Worm (Caenorhabditis elegans): ENCODE results near the gene lin-1.

lin-1 gene

ce11 chrIV:2300186-2300585 lies at the start of gene lin-1:
Gene lin-1 (minus strand): TSS chrIV:2300286.
- TF ChIP-seq F13C5.2 (tag; optimal IDR thresholded peaks at IDR 0.05) (no peak), scrt-1 (GFP tag; IDR thresholded peaks at IDR 0.05) (no peak), flt-1 (GFP tag; IDR thresholded peaks at IDR 0.05) (no peak), pes-1 (GFP tag; IDR thresholded peaks at IDR 0.05) (no peak), aly-1 (tag; optimal IDR thresholded peaks at IDR 0.05) (no peak), hmg-4 (GFP tag; optimal IDR thresholded peaks at IDR 0.05) (no peak), ceh-13 (GFP tag; optimal IDR thresholded peaks at IDR 0.05) (no peak), hmbx-1 (tag; optimal IDR thresholded peaks at IDR 0.05) (no peak)

ce11 chrIV:2348862-2349321 lies 48.8 kb upstream of the lin-1 start, which contains the start of the genes ppgn-1 and tftc-1:
Gene ppgn-1 (minus strand): TSS chrIV:2348912.
Gene tftc-1 (plus strand): TSS chrIV:2349271.
- no peak for TF ChIP-seq tbx-37 (GFP tag; conservative IDR thresholded peaks at IDR 0.05)
- no peak for TF ChIP-seq aly-1 (tag; optimal IDR thresholded peaks at IDR 0.05)

- TF ChIP-seq ceh-36 (tag; optimal IDR thresholded peaks at IDR 0.05) (no peak), scrt-1 (GFP tag; IDR thresholded peaks at IDR 0.05) (no peak), flt-1 (GFP tag; IDR thresholded peaks at IDR 0.05) (no peak), hmg-4 (GFP tag; optimal IDR thresholded peaks at IDR 0.05) (no peak), F13C5.2 (tag; optimal IDR thresholded peaks at IDR 0.05) (no peak), hmbx-1 (tag; optimal IDR thresholded peaks at IDR 0.05) (no peak), sea-1 (GFP tag; conservative IDR thresholded peaks at IDR 0.05) (no peak), aly-1 (tag; optimal IDR thresholded peaks at IDR 0.05) (no peak), ceh-13 (GFP tag; optimal IDR thresholded peaks at IDR 0.05) (no peak), hnd-1 (tag; optimal IDR thresholded peaks at IDR 0.05) (no peak)
These were observed 33.9 kb upstream of the lin-1 start for ce11 chrIV:2334012-2334411.

ce11 chrIV:2329540-2329939 lies 29.5 kb upstream of the lin-1 start, which contains the start of gene nhr-236:
Gene nhr-236 (minus strand): TSS chrIV:2329640.
- TF ChIP-seq ets-7 (tag; optimal IDR thresholded peaks at IDR 0.05) (no peak), F13C5.2 (tag; optimal IDR thresholded peaks at IDR 0.05) (no peak)

ce11 chrIV:2327317-2327716 lies 27.2 kb upstream of the lin-1 start:
- TF ChIP-seq tbx-37 (GFP tag; conservative IDR thresholded peaks at IDR 0.05) (no peak), ama-1 (optimal IDR thresholded peaks at IDR 0.05) (no peak), aly-1 (tag; optimal IDR thresholded peaks at IDR 0.05) (no peak), F13C5.2 (tag; optimal IDR thresholded peaks at IDR 0.05) (no peak), sea-1 (GFP tag; conservative IDR thresholded peaks at IDR 0.05) (no peak), ets-7 (tag; optimal IDR thresholded peaks at IDR 0.05) (no peak), pes-1 (GFP tag; IDR thresholded peaks at IDR 0.05) (no peak), hmg-4 (GFP tag; optimal IDR thresholded peaks at IDR 0.05) (no peak), ceh-36 (tag; optimal IDR thresholded peaks at IDR 0.05) (no peak), hmbx-1 (tag; optimal IDR thresholded peaks at IDR 0.05) (no peak), B0310.2 (tag; optimal IDR thresholded peaks at IDR 0.05) (no peak), tra-4 (tag; optimal IDR thresholded peaks at IDR 0.05) (no peak), ceh-13 (GFP tag; optimal IDR thresholded peaks at IDR 0.05) (no peak)

ce11 chrIV:2322998-2323397 lies 22.9 kb upstream of the lin-1 start, which contains the start of gene nsy-4:
Gene nsy-4 (plus strand): TSS chrIV:2323271.
- no peak for TF ChIP-seq tbx-11 (GFP tag; IDR thresholded peaks at IDR 0.05)
- no peak for TF ChIP-seq pes-1 (GFP tag; IDR thresholded peaks at IDR 0.05)
- TF ChIP-seq ceh-13 (GFP tag; optimal IDR thresholded peaks at IDR 0.05) = no peak
- TF ChIP-seq hnd-1 (tag; optimal IDR thresholded peaks at IDR 0.05) = no peak
- no peak for TF ChIP-seq aly-1 (tag; optimal IDR thresholded peaks at IDR 0.05)
- TF ChIP-seq F13C5.2 (tag; optimal IDR thresholded peaks at IDR 0.05) = no peak
- TF ChIP-seq flt-1 (GFP tag; IDR thresholded peaks at IDR 0.05) = no peak
- TF ChIP-seq sea-1 (GFP tag; conservative IDR thresholded peaks at IDR 0.05) = no peak
- no peak for TF ChIP-seq hmbx-1 (tag; optimal IDR thresholded peaks at IDR 0.05)

- TF ChIP-seq ets-7 (tag; optimal IDR thresholded peaks at IDR 0.05) (no peak), tra-4 (tag; optimal IDR thresholded peaks at IDR 0.05) (no peak), ceh-13 (GFP tag; optimal IDR thresholded peaks at IDR 0.05) (no peak), hmbx-1 (tag; optimal IDR thresholded peaks at IDR 0.05) (no peak), sea-1 (GFP tag; conservative IDR thresholded peaks at IDR 0.05) (no peak), hmg-4 (GFP tag; optimal IDR thresholded peaks at IDR 0.05) (no peak), pes-1 (GFP tag; IDR thresholded peaks at IDR 0.05) (no peak), tbx-37 (GFP tag; conservative IDR thresholded peaks at IDR 0.05) (no peak), B0310.2 (tag; optimal IDR thresholded peaks at IDR 0.05) (no peak)
These were observed 21.5 kb upstream of the lin-1 start for ce11 chrIV:2321546-2321945.

- TF ChIP-seq aly-1 (tag; optimal IDR thresholded peaks at IDR 0.05) = no peak
- TF ChIP-seq pes-1 (GFP tag; IDR thresholded peaks at IDR 0.05) = no peak
- TF ChIP-seq hmbx-1 (tag; optimal IDR thresholded peaks at IDR 0.05) = no peak
- TF ChIP-seq ets-7 (tag; optimal IDR thresholded peaks at IDR 0.05) = no peak
These were observed 19.9 kb upstream of the lin-1 start for ce11 chrIV:2320009-2320408.

- peak; percentile 50 for TF ChIP-seq hmg-4 (GFP tag; optimal IDR thresholded peaks at IDR 0.05)
- TF ChIP-seq sea-1 (GFP tag; conservative IDR thresholded peaks at IDR 0.05) = no peak
These were observed 16.7 kb upstream of the lin-1 start for ce11 chrIV:2316796-2317195.
